Worm (Caenorhabditis elegans): ENCODE measurements around the gene swt-4.

Gene swt-4

DNA sequence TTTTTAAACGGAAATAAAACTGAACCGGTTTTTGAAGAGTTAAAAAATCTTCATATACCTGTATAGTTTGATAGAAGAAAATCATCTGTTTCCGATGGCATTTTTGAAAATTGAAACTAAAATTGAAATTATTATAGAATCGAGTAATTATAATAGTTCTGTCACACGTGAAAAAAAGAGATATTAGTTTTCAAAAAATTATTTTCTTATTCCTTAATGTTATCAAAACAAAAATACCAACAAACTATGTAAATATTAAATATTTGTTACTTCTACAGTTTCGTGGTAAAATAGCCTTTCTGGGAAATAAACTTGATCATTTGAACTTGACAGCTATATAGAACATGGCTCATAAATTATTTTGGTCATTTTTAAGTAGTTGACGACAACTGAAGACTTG lies at the start of gene swt-4:
TSS of gene swt-4 (minus strand) at position 101 of the 400 bp plus-strand sequence.
- no peak for TF ChIP-seq unc-86 (tag; optimal IDR thresholded peaks at IDR 0.05)
- no peak for TF ChIP-seq elt-4 (tag; optimal IDR thresholded peaks at IDR 0.05)
- no peak for TF ChIP-seq Y22D7AL.16 (tag; optimal IDR thresholded peaks at IDR 0.05)
- TF ChIP-seq ztf-16 (tag; optimal IDR thresholded peaks at IDR 0.05): no peak
- no peak for TF ChIP-seq tbx-2 (tag; optimal IDR thresholded peaks at IDR 0.05)
- TF ChIP-seq fkh-6 (tag; optimal IDR thresholded peaks at IDR 0.05): no peak
- TF ChIP-seq pha-2 (tag; optimal IDR thresholded peaks at IDR 0.05): no peak
- TF ChIP-seq ceh-19 (GFP tag; optimal IDR thresholded peaks at IDR 0.05): no peak
- TF ChIP-seq lim-6 (tag; optimal IDR thresholded peaks at IDR 0.05): no peak
- no peak for TF ChIP-seq ttx-3 (tag; optimal IDR thresholded peaks at IDR 0.05)
- TF ChIP-seq pros-1 (tag; optimal IDR thresholded peaks at IDR 0.05): no peak
- no peak for TF ChIP-seq dmd-4 (tag; optimal IDR thresholded peaks at IDR 0.05; ENCODE audit: borderline replicate concordance)
- no peak for TF ChIP-seq fkh-10 (GFP tag; optimal IDR thresholded peaks at IDR 0.05)
- no peak for TF ChIP-seq che-1 (tag; optimal IDR thresholded peaks at IDR 0.05)
- TF ChIP-seq nfya-1 (tag; optimal IDR thresholded peaks at IDR 0.05): no peak

DNA sequence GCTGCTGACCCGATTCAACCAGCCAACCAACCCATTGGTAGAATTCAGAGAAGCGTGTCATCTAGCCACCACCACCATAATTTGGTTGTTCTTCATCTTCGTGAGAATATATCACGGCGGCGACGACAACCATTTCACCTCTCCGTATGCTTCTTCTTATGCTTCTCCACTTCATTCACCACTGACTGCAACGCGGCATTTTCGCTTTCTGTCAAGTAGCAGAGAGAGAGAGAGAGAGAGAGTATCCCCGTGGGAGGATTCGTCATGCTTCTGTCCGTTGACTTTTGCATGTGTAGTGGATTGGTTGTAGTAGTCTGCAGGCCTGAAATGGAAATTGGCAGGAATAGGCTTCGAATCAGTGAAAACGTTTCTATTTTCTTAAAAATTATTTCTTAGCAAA lies 43.0 kb upstream of the swt-4 start:
- TF ChIP-seq hlh-6 (tag; optimal IDR thresholded peaks at IDR 0.05) (no peak), syd-9 (tag; optimal IDR thresholded peaks at IDR 0.05) (no peak), ceh-19 (GFP tag; optimal IDR thresholded peaks at IDR 0.05) (peak; percentile 44), npax-4 (tag; optimal IDR thresholded peaks at IDR 0.05) (no peak), gmeb-2 (tag; optimal IDR thresholded peaks at IDR 0.05) (no peak)

DNA sequence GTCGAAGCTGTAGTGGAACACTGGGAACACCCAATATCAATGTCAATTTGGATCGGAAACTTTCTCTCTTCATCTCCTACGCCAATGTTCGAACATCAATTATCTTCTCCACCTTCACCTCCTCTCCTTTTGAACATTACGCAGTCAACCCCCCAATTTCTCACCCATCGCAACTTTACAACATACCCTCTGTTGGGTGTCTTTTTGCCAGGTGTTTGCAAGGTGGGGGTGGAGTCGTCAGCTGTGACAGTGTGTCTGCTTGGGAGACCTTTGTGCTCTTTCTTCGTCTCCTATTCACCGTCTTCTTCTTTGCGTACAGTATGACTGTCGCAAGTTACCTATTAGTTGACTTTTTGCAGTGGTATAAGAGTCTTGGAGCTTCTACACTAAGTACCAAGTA lies 37.7 kb upstream of the swt-4 start:
- TF ChIP-seq ceh-34 (tag; optimal IDR thresholded peaks at IDR 0.05) (no peak), elt-2 (tag; optimal IDR thresholded peaks at IDR 0.05) (no peak), nhr-232 (tag; optimal IDR thresholded peaks at IDR 0.05) (no peak), ets-4 (tag; optimal IDR thresholded peaks at IDR 0.05) (no peak), sox-2 (GFP tag; IDR thresholded peaks at IDR 0.05) (no peak), pax-1 (tag; optimal IDR thresholded peaks at IDR 0.05) (no peak), ceh-6 (GFP tag; optimal IDR thresholded peaks at IDR 0.05) (no peak)

DNA sequence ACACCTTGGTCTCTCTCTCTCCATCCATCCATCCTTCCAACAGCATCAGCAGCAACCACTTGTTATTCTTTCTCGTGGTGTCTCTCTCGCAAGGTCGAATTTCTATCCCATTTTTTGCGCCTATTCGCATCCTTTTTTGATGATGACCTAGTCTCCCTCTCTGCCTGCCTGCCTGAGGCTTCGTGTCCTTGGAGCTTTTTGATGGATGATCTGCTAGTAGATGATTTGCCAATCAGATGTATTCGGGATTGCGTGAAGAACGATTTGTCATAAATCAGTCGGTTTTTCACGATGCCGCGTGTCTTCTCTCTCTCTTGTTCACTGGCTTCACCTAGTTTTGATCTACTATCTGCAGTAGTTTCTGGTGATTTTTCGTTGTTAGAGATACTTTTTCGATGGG lies 32.3 kb upstream of the swt-4 start:
- TF ChIP-seq unc-86 (tag; optimal IDR thresholded peaks at IDR 0.05) (no peak), elt-2 (tag; optimal IDR thresholded peaks at IDR 0.05) (no peak), syd-9 (tag; optimal IDR thresholded peaks at IDR 0.05) (no peak), pat-9 (tag; optimal IDR thresholded peaks at IDR 0.05) (no peak), ceh-18 (tag; optimal IDR thresholded peaks at IDR 0.05) (no peak), pax-1 (tag; optimal IDR thresholded peaks at IDR 0.05) (no peak), ceh-45 (GFP tag; IDR thresholded peaks at IDR 0.05) (no peak), ceh-24 (tag; optimal IDR thresholded peaks at IDR 0.05) (no peak), nhr-11 (tag; optimal IDR thresholded peaks at IDR 0.05) (no peak), C38D4.7 (GFP tag; optimal IDR thresholded peaks at IDR 0.05) (no peak), ttx-3 (tag; optimal IDR thresholded peaks at IDR 0.05) (no peak)

DNA sequence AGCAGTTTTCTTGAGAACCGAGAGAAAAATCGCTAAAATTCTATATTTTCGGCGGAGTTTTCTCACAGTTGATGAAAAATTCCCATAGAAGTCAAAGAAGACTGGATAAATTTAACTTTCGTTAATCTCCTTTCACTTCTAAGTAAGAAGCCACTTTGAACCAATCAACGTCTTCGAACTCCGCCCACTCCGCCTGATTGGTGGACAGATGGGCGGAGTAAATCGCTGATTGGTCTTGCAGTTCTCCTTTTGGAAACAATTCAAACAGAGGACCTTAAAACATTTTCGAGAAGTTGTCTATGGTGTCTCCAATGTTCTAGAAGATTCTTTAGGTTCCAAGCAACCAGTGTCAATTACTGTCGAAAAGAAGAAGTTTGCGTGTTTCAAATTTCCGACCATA lies 29.5 kb upstream of the swt-4 start:
- no peak for TF ChIP-seq T23F11.4 (GFP tag; optimal IDR thresholded peaks at IDR 0.05)
- peak; percentile 98 for TF ChIP-seq nfya-1 (tag; optimal IDR thresholded peaks at IDR 0.05)
- peak; percentile 5 for TF ChIP-seq ref-2 (tag; optimal IDR thresholded peaks at IDR 0.05)

DNA sequence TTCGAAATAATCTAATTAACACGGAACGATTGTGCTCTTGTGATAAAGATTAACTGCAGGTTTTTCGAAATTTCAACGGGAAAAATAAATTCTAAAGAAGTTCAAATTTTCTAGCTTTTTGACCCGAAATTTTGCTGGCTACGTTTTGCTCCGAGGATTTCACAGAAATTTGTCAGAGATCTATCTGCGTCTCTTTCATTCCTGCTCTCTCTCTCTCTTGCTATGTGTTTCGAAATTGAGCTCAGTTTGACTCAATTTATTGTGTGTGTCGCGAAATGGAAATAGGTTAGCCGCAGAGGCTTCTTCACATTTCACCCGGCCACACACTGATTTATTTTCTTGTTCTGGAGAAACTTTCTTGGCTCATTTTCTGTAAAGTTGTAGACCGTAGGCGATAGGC lies 28.7 kb upstream of the swt-4 start:
- peak; percentile 45 for TF ChIP-seq unc-42 (tag; optimal IDR thresholded peaks at IDR 0.05)
- no peak for TF ChIP-seq ceh-24 (tag; optimal IDR thresholded peaks at IDR 0.05)

Data from whole organism, late embryonic.